Fruit fly (Drosophila melanogaster) whole organism, adult: Measurements from ENCODE around the gene BG642312.

Experiments
- CG11617 ChIP-seq: fragments of 200-800 bp; sonication (Bioruptor generic); optimal IDR thresholded peaks from 2 replicates; lab custom pipeline; 2017; ENCODE audit warnings: mild to moderate bottlenecking, missing biosample characterization, missing genetic modification reagents, missing genetic modification characterization
- CG12768 ChIP-seq: fragments of 200-800 bp; sonication (Bioruptor generic); optimal IDR thresholded peaks from 2 replicates; lab custom pipeline; 2017; ENCODE audit warnings: missing biosample characterization, missing genetic modification characterization, mild to moderate bottlenecking, moderate library complexity, missing genetic modification reagents
- CG14711 ChIP-seq: fragments of 200-800 bp; sonication (Bioruptor generic); optimal IDR thresholded peaks from 2 replicates; lab custom pipeline; 2018; ENCODE audit warnings: missing biosample characterization, mild to moderate bottlenecking, missing genetic modification characterization, moderate library complexity
- CG1620 ChIP-seq: fragments of 200-800 bp; sonication (Bioruptor generic); optimal IDR thresholded peaks from 2 replicates; lab custom pipeline; 2016; ENCODE audit warnings: missing biosample characterization, missing genetic modification characterization
- CG33017 ChIP-seq: fragments of 200-800 bp; sonication (Bioruptor generic); optimal IDR thresholded peaks from 2 replicates; lab custom pipeline; 2018; ENCODE audit warnings: missing biosample characterization, mild to moderate bottlenecking, missing genetic modification characterization, moderate library complexity
- CG5204 ChIP-seq: fragments of 200-800 bp; sonication (Bioruptor generic); optimal IDR thresholded peaks from 2 replicates; lab custom pipeline; 2016; ENCODE audit warnings: missing biosample characterization, missing genetic modification characterization
- CG7045 ChIP-seq: fragments of 200-800 bp; sonication (Bioruptor generic); optimal IDR thresholded peaks from 2 replicates; lab custom pipeline; 2017; ENCODE audit warnings: missing biosample characterization, mild to moderate bottlenecking, missing genetic modification characterization
- CG7101 ChIP-seq: fragments of 200-800 bp; sonication (Bioruptor generic); optimal IDR thresholded peaks from 2 replicates; lab custom pipeline; 2018; ENCODE audit warnings: missing biosample characterization, mild to moderate bottlenecking, missing genetic modification characterization, moderate library complexity
- Clk ChIP-seq: fragments of 200-800 bp; sonication (Bioruptor generic); optimal IDR thresholded peaks from 2 replicates; lab custom pipeline; 2017; ENCODE audit warnings: missing biosample characterization, missing genetic modification characterization
- Crg-1 ChIP-seq: fragments of 200-800 bp; sonication (Bioruptor generic); optimal IDR thresholded peaks from 2 replicates; lab custom pipeline; 2016; ENCODE audit warnings: missing biosample characterization, missing genetic modification characterization
- Hr96 ChIP-seq: fragments of 200-800 bp; sonication (Bioruptor generic); optimal IDR thresholded peaks from 2 replicates; lab custom pipeline; 2016; ENCODE audit warnings: missing biosample characterization, missing genetic modification characterization
- Mnt ChIP-seq: fragments of 200-800 bp; sonication (Bioruptor generic); optimal IDR thresholded peaks from 2 replicates; lab custom pipeline; 2016; ENCODE audit warnings: missing biosample characterization, mild to moderate bottlenecking, missing genetic modification characterization
- bab1 ChIP-seq: fragments of 200-800 bp; sonication (Bioruptor generic); optimal IDR thresholded peaks from 3 replicates; lab custom pipeline; 2019; ENCODE audit warnings: missing biosample characterization, mild to moderate bottlenecking, missing genetic modification characterization, moderate library complexity
- cic ChIP-seq: fragments of 200-800 bp; sonication (Bioruptor generic); optimal IDR thresholded peaks from 2 replicates; lab custom pipeline; 2017; ENCODE audit warnings: missing biosample characterization, mild to moderate bottlenecking, missing genetic modification characterization, moderate library complexity
- cnc ChIP-seq, 2 experiments: fragments of >200 bp; optimal IDR thresholded peaks; 2 replicates each; lab custom pipeline; 2017
- kay ChIP-seq: fragments of 200-800 bp; sonication (Bioruptor generic); peaks from one replicate; lab custom pipeline; 2016; ENCODE audit warnings: missing biosample characterization, missing genetic modification characterization, borderline replicate concordance
- ovo ChIP-seq: fragments of 200-800 bp; sonication (Bioruptor generic); optimal IDR thresholded peaks from 2 replicates; lab custom pipeline; 2016; ENCODE audit warnings: missing biosample characterization, missing genetic modification characterization
- pad ChIP-seq: fragments of 200-800 bp; sonication (Bioruptor generic); optimal IDR thresholded peaks from 3 replicates; lab custom pipeline; 2017; ENCODE audit warnings: missing biosample characterization, missing genetic modification characterization, mild to moderate bottlenecking, moderate library complexity, missing genetic modification reagents
- tj ChIP-seq: fragments of 200-800 bp; sonication (Bioruptor generic); optimal IDR thresholded peaks from 3 replicates; lab custom pipeline; 2017; ENCODE audit warnings: missing biosample characterization, mild to moderate bottlenecking, missing genetic modification characterization, moderate library complexity
- toe ChIP-seq: fragments of 200-800 bp; sonication (Bioruptor generic); optimal IDR thresholded peaks from 2 replicates; lab custom pipeline; 2016; ENCODE audit warnings: missing biosample characterization, missing genetic modification characterization

The BG642312 gene

DNA sequence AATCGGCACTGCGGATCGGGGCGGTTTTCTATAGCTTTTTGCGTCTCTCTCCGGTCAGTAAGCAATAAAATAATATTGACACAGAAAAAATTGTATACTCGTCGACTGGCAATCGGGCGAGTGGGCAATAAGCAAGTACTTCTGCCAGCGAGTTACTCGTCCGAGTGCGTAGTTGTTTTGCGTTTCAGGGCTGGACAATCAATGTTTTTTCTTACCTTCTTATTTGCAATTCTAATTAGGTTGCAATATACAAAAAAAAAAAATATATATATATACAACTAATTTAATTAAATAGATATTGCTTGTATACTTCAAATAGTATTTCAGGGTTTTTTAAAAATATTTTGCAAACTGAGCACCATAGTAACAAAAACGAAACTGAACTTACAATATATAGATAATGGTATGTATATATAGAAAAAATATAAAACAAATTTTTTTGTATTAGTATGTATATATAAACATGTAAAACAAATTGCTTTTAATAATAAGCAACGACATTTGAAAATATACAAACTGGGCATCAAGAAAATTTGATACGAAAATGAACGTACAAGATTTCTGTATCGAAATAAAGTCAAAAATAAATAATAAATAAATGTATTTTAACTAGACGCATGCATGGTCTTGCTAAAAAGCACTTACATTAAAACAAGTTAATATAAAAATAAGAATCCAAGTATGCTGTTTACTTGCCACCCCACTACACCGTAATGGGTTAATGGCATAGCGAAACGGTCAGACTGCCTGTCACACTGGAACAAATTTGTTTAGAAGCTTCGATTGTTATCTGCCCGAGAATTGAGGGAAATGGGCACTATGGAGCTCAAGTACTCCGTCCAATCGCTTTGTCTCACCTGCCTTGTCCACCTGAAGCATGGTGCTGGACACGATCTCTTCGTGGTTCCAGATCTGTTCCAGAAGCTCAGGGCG is 43.9 kb downstream of the BG642312 start, which contains the start of the genes D19A and CG7386:
TSS of gene D19A (minus strand) at position 129 of the 933 bp plus-strand sequence.
TSS of gene CG7386 (plus strand) at position 751 of the 933 bp plus-strand sequence.
- TF ChIP-seq Hr96 (GFP tag; lab: Kevin White, UChicago) (peak; percentile 31), kay (no peak), CG11617 (GFP tag; lab: Kevin White, UChicago) (peak; percentile 61), CG1620 (GFP tag; lab: Kevin White, UChicago) (peak; percentile 60), CG5204 (GFP tag; lab: Kevin White, UChicago) (peak; percentile 33), ovo (GFP tag; lab: Kevin White, UChicago) (no peak), CG12768 (GFP tag; lab: Kevin White, UChicago) (peak; percentile 1), tj (GFP tag; lab: Kevin White, UChicago) (peak; percentile 24), CG33017 (tag; lab: Kevin White, UChicago) (peak; percentile 70), CG7101 (peak; percentile 72), cic (no peak), pad (no peak), CG7045 (GFP tag; lab: Kevin White, UChicago) (peak; percentile 27), Crg-1 (GFP tag; lab: Kevin White, UChicago) (no peak), cnc (optimal IDR thresholded peaks at IDR 0.05; lab: Kevin White, UChicago) (no peak), Mnt (GFP tag; lab: Kevin White, UChicago) (peak; percentile 49), Clk (no peak), bab1 (GFP tag; lab: Kevin White, UChicago) (peak; percentile 79), CG14711 (tag; lab: Kevin White, UChicago) (peak; percentile 27), toe (GFP tag; lab: Kevin White, UChicago) (peak; percentile 53)

dm6 chr3L:6184884-6185438 is 48.2 kb downstream of the BG642312 start, which contains the start of the genes D19B and CG43293:
D19B (minus strand) TSS chr3L:6184920.
CG43293 (plus strand) TSS chr3L:6185189.
- TF ChIP-seq Hr96 (GFP tag; lab: Kevin White, UChicago) (peak; percentile 65), cic (peak; percentile 98), kay (no peak), CG5204 (GFP tag; lab: Kevin White, UChicago) (peak; percentile 64), CG7045 (GFP tag; lab: Kevin White, UChicago) (peak; percentile 78), CG12768 (GFP tag; lab: Kevin White, UChicago) (peak; percentile 76), tj (GFP tag; lab: Kevin White, UChicago) (peak; percentile 78), CG14711 (tag; lab: Kevin White, UChicago) (peak; percentile 74), Crg-1 (GFP tag; lab: Kevin White, UChicago) (peak; percentile 54), bab1 (GFP tag; lab: Kevin White, UChicago) (peak; percentile 84), toe (GFP tag; lab: Kevin White, UChicago) (peak; percentile 60), Mnt (GFP tag; lab: Kevin White, UChicago) (peak; percentile 100), CG7101 (peak; percentile 74), CG33017 (tag; lab: Kevin White, UChicago) (peak; percentile 75), CG1620 (GFP tag; lab: Kevin White, UChicago) (peak; percentile 76), cnc (optimal IDR thresholded peaks at IDR 0.05; lab: Kevin White, UChicago) (no peak), ovo (GFP tag; lab: Kevin White, UChicago) (peak; percentile 3), CG11617 (GFP tag; lab: Kevin White, UChicago) (peak; percentile 82), pad (peak; percentile 54), Clk (peak; percentile 66)
